Fruit fly (Drosophila melanogaster) whole organism, embryonic: ENCODE data around the gene CG31988.

Experiments
- Ada2b ChIP-seq: fragments of 200-800 bp; sonication (Bioruptor generic); IDR thresholded peaks from 2 replicates; pipeline ENCODE4 v1.3.6; 2022; ENCODE audit warnings: missing biosample characterization, missing genetic modification characterization
- Antp ChIP-seq: fragments of 200-800 bp; sonication (Bioruptor generic); optimal IDR thresholded peaks from 3 replicates; lab custom pipeline; 2016; ENCODE audit warnings: missing biosample characterization, missing genetic modification characterization
- Atf-2 ChIP-seq: fragments of 200-800 bp; sonication (Bioruptor generic); optimal IDR thresholded peaks from 2 replicates; lab custom pipeline; 2016; ENCODE audit warnings: missing biosample characterization, missing genetic modification characterization
- CG10321 ChIP-seq: fragments of 200-800 bp; sonication (Bioruptor generic); IDR thresholded peaks from 2 replicates; pipeline ENCODE4 v1.3.6; 2022; ENCODE audit warnings: missing biosample characterization, missing genetic modification characterization
- CG10654 ChIP-seq: fragments of 200-800 bp; sonication (Bioruptor generic); optimal IDR thresholded peaks from 2 replicates; lab custom pipeline; 2016; ENCODE audit warnings: missing biosample characterization, missing genetic modification characterization
- CG11723 ChIP-seq: fragments of 200-800 bp; sonication (Bioruptor generic); optimal IDR thresholded peaks from 2 replicates; lab custom pipeline; 2017; ENCODE audit warnings: missing biosample characterization, mild to moderate bottlenecking, missing genetic modification characterization
- CG12219 ChIP-seq: fragments of 200-800 bp; sonication (Bioruptor generic); optimal IDR thresholded peaks from 3 replicates; lab custom pipeline; 2018; ENCODE audit warnings: missing biosample characterization, mild to moderate bottlenecking, missing genetic modification characterization
- CG14710 ChIP-seq: fragments of 200-800 bp; sonication (Bioruptor generic); optimal IDR thresholded peaks from 3 replicates; lab custom pipeline; 2019; ENCODE audit warnings: missing biosample characterization, mild to moderate bottlenecking, missing genetic modification characterization, moderate library complexity
- CG1603 ChIP-seq: fragments of 200-800 bp; sonication (Bioruptor generic); optimal IDR thresholded peaks from 2 replicates; lab custom pipeline; 2019; ENCODE audit warnings: missing biosample characterization, mild to moderate bottlenecking, missing genetic modification characterization, moderate library complexity
- CG1647 ChIP-seq: fragments of 200-800 bp; sonication (Bioruptor generic); optimal IDR thresholded peaks from 3 replicates; lab custom pipeline; 2016; ENCODE audit warnings: missing biosample characterization, missing genetic modification characterization
- CG16815 ChIP-seq: fragments of 200-800 bp; sonication (Bioruptor generic); optimal IDR thresholded peaks from 3 replicates; lab custom pipeline; 2017; ENCODE audit warnings: missing biosample characterization, mild to moderate bottlenecking, missing genetic modification characterization
- CG17612 ChIP-seq: fragments of 200-800 bp; sonication (Bioruptor generic); IDR thresholded peaks from 2 replicates; pipeline ENCODE4 v1.3.6; 2022; ENCODE audit warnings: missing biosample characterization, missing genetic modification characterization
- CG18262 ChIP-seq: fragments of 200-800 bp; optimal IDR thresholded peaks from 3 replicates; lab custom pipeline; 2019; ENCODE audit warnings: missing biosample characterization, mild to moderate bottlenecking, missing genetic modification characterization, moderate library complexity
- CG18764 ChIP-seq: fragments of 200-800 bp; sonication (Bioruptor generic); optimal IDR thresholded peaks from 3 replicates; lab custom pipeline; 2016; ENCODE audit warnings: missing biosample characterization, missing genetic modification characterization
- CG2678 ChIP-seq: fragments of 200-800 bp; sonication (Bioruptor generic); optimal IDR thresholded peaks from 3 replicates; lab custom pipeline; 2019; ENCODE audit warnings: missing biosample characterization, mild to moderate bottlenecking, missing genetic modification characterization, moderate library complexity
- CG3163 ChIP-seq: fragments of 200-800 bp; sonication (Bioruptor generic); optimal IDR thresholded peaks from 3 replicates; lab custom pipeline; 2016; ENCODE audit warnings: missing biosample characterization, missing genetic modification characterization
- CG33213 ChIP-seq: fragments of 200-800 bp; sonication (Bioruptor generic); optimal IDR thresholded peaks from 3 replicates; lab custom pipeline; 2016; ENCODE audit warnings: missing biosample characterization, missing genetic modification characterization
- CG42726 ChIP-seq: fragments of 200-800 bp; sonication (Bioruptor generic); IDR thresholded peaks from 2 replicates; pipeline ENCODE4 v1.3.6; 2022; ENCODE audit warnings: missing biosample characterization, missing genetic modification characterization; ENCODE audit not compliant: partially characterized antibody
- CG6272 ChIP-seq: fragments of 200-800 bp; sonication (Bioruptor generic); IDR thresholded peaks from 2 replicates; pipeline ENCODE4 v1.3.6; 2022; ENCODE audit warnings: missing biosample characterization, missing genetic modification characterization
- CG6765 ChIP-seq: fragments of 200-800 bp; sonication (Bioruptor generic); optimal IDR thresholded peaks from 3 replicates; lab custom pipeline; 2017; ENCODE audit warnings: missing biosample characterization, mild to moderate bottlenecking, missing genetic modification characterization
- CG7357 ChIP-seq: fragments of 200-800 bp; sonication (Bioruptor generic); IDR thresholded peaks from 3 replicates; pipeline ENCODE4 v1.3.6; 2022; ENCODE audit warnings: missing biosample characterization, missing genetic modification characterization
- CG8765 ChIP-seq: fragments of 200-800 bp; sonication (Bioruptor generic); IDR thresholded peaks from 2 replicates; pipeline ENCODE4 v1.3.6; 2022; ENCODE audit warnings: missing biosample characterization, missing genetic modification characterization
- Doc3 ChIP-seq: fragments of 200-800 bp; sonication (Bioruptor generic); IDR thresholded peaks from 3 replicates; pipeline ENCODE4 v1.3.6; 2022; ENCODE audit warnings: missing biosample characterization, missing genetic modification characterization; ENCODE audit not compliant: partially characterized antibody
- Fer1 ChIP-seq: fragments of 200-800 bp; sonication (Bioruptor generic); optimal IDR thresholded peaks from 2 replicates; lab custom pipeline; 2017; ENCODE audit warnings: missing biosample characterization, mild to moderate bottlenecking, missing genetic modification characterization
- Gsc ChIP-seq: fragments of 200-800 bp; sonication (Bioruptor generic); IDR thresholded peaks from 2 replicates; pipeline ENCODE4 v1.3.6; 2022; ENCODE audit warnings: missing biosample characterization, missing genetic modification characterization
- Gug ChIP-seq: fragments of 200-800 bp; sonication (Bioruptor generic); IDR thresholded peaks from 4 replicates; pipeline ENCODE4 v1.3.6; 2022; ENCODE audit warnings: missing biosample characterization, missing genetic modification characterization
- HHEX ChIP-seq: fragments of 200-800 bp; sonication (Bioruptor generic); optimal IDR thresholded peaks from 3 replicates; lab custom pipeline; 2017; ENCODE audit warnings: missing biosample characterization, mild to moderate bottlenecking, missing genetic modification characterization, missing genetic modification reagents
- Mad ChIP-seq: fragments of 200-800 bp; sonication (Bioruptor generic); optimal IDR thresholded peaks from 2 replicates; lab custom pipeline; 2016; ENCODE audit warnings: missing biosample characterization, missing genetic modification characterization
- Ravus ChIP-seq: fragments of 200-800 bp; sonication (Bioruptor generic); IDR thresholded peaks from 2 replicates; pipeline ENCODE4 v1.3.6; 2022; ENCODE audit warnings: missing biosample characterization, missing genetic modification characterization
- Rx ChIP-seq: fragments of 200-800 bp; sonication (Bioruptor generic); IDR thresholded peaks from 2 replicates; pipeline ENCODE4 v1.3.6; 2022; ENCODE audit warnings: missing biosample characterization, missing genetic modification characterization
- Side ChIP-seq: fragments of 200-800 bp; sonication (Bioruptor generic); optimal IDR thresholded peaks from 2 replicates; lab custom pipeline; 2016; ENCODE audit warnings: missing biosample characterization, missing genetic modification characterization
- Sry-β ChIP-seq: fragments of 200-800 bp; sonication (Bioruptor generic); optimal IDR thresholded peaks from 2 replicates; lab custom pipeline; 2018; ENCODE audit warnings: missing biosample characterization, mild to moderate bottlenecking, missing genetic modification characterization, moderate library complexity
- Taf1 ChIP-seq: fragments of 200-800 bp; sonication (Bioruptor generic); IDR thresholded peaks from 2 replicates; pipeline ENCODE4 v1.3.6; 2022; ENCODE audit warnings: missing biosample characterization, missing genetic modification characterization
- Xrp1 ChIP-seq: fragments of 200-800 bp; sonication (Bioruptor generic); IDR thresholded peaks from 2 replicates; pipeline ENCODE4 v1.3.6; 2022; ENCODE audit warnings: missing biosample characterization, missing genetic modification characterization
- ap ChIP-seq: fragments of 200-800 bp; sonication (Bioruptor generic); IDR thresholded peaks from 2 replicates; pipeline ENCODE4 v1.3.6; 2022; ENCODE audit warnings: missing biosample characterization, missing genetic modification characterization
- cad ChIP-seq: fragments of >200 bp; optimal IDR thresholded peaks from 2 replicates; lab custom pipeline; 2017; ENCODE audit warnings: missing biosample characterization, missing genetic modification characterization
- chm ChIP-seq: fragments of 200-800 bp; sonication (Bioruptor generic); IDR thresholded peaks from 2 replicates; pipeline ENCODE4 v1.3.6; 2022; ENCODE audit warnings: missing biosample characterization, missing genetic modification characterization
- da ChIP-seq: fragments of 200-800 bp; sonication (Bioruptor generic); optimal IDR thresholded peaks from 2 replicates; lab custom pipeline; 2016; ENCODE audit warnings: missing biosample characterization, missing genetic modification characterization
- dati ChIP-seq: fragments of 200-800 bp; sonication (Bioruptor generic); IDR thresholded peaks from 2 replicates; pipeline ENCODE4 v1.3.6; 2022; ENCODE audit warnings: missing biosample characterization, missing genetic modification characterization
- dm ChIP-seq: fragments of 200-800 bp; sonication (Bioruptor generic); optimal IDR thresholded peaks from 3 replicates; lab custom pipeline; 2016; ENCODE audit warnings: missing biosample characterization, missing genetic modification characterization
- ewg ChIP-seq: fragments of 200-800 bp; sonication (Bioruptor generic); optimal IDR thresholded peaks from 3 replicates; lab custom pipeline; 2017; ENCODE audit warnings: mild to moderate bottlenecking, missing biosample characterization, missing genetic modification reagents, missing genetic modification characterization
- fu2 ChIP-seq: fragments of 200-800 bp; sonication (Bioruptor generic); optimal IDR thresholded peaks from 2 replicates; lab custom pipeline; 2016; ENCODE audit warnings: missing biosample characterization, missing genetic modification characterization
- gro ChIP-seq: fragments of 200-800 bp; sonication (Bioruptor generic); optimal IDR thresholded peaks from 2 replicates; lab custom pipeline; 2016; ENCODE audit warnings: missing biosample characterization, missing genetic modification characterization
- ind ChIP-seq: fragments of 200-800 bp; sonication (Bioruptor generic); optimal IDR thresholded peaks from 3 replicates; lab custom pipeline; 2016; ENCODE audit warnings: missing biosample characterization, missing genetic modification characterization
- lmd ChIP-seq: fragments of 200-800 bp; sonication (Bioruptor generic); IDR thresholded peaks from 2 replicates; pipeline ENCODE4 v1.3.6; 2022; ENCODE audit warnings: missing biosample characterization, missing genetic modification characterization
- nmo ChIP-seq: fragments of 200-800 bp; sonication (Bioruptor generic); optimal IDR thresholded peaks from 2 replicates; lab custom pipeline; 2018; ENCODE audit warnings: missing biosample characterization, mild to moderate bottlenecking, missing genetic modification characterization, moderate library complexity
- pb ChIP-seq: fragments of 200-800 bp; sonication (Bioruptor generic); optimal IDR thresholded peaks from 3 replicates; lab custom pipeline; 2016; ENCODE audit warnings: missing biosample characterization, missing genetic modification characterization
- repo ChIP-seq: fragments of 200-800 bp; sonication (Bioruptor generic); optimal IDR thresholded peaks from 2 replicates; lab custom pipeline; 2016; ENCODE audit warnings: missing biosample characterization, missing genetic modification characterization
- sc ChIP-seq, 3 experiments: fragments of >200 bp in 2 of 3; fragments of 200-800 bp in 1 of 3; sonication (Bioruptor generic) in 1 of 3; optimal IDR thresholded peaks; 2 replicates in 2 of 3; 3 replicates in 1 of 3; lab custom pipeline; 2017; ENCODE audit warnings: mild to moderate bottlenecking in 1 of 3, missing biosample characterization in 1 of 3, missing genetic modification characterization in 1 of 3, missing genetic modification reagents in 1 of 3
- sens ChIP-seq: fragments of 200-800 bp; sonication (Bioruptor generic); peaks from one replicate; lab custom pipeline; 2016; ENCODE audit warnings: missing biosample characterization, missing genetic modification characterization
- shn ChIP-seq: fragments of 200-800 bp; sonication (Bioruptor generic); optimal IDR thresholded peaks from 3 replicates; lab custom pipeline; 2016; ENCODE audit warnings: missing biosample characterization, missing genetic modification characterization
- tin ChIP-seq: fragments of 200-800 bp; sonication (Bioruptor generic); optimal IDR thresholded peaks from 3 replicates; lab custom pipeline; 2016; ENCODE audit warnings: missing biosample characterization, missing genetic modification characterization
- twi ChIP-seq: fragments of 200-800 bp; optimal IDR thresholded peaks from 2 replicates; lab custom pipeline; 2019; ENCODE audit warnings: missing biosample characterization, mild to moderate bottlenecking, missing genetic modification characterization, moderate library complexity

CG31988 gene

DNA sequence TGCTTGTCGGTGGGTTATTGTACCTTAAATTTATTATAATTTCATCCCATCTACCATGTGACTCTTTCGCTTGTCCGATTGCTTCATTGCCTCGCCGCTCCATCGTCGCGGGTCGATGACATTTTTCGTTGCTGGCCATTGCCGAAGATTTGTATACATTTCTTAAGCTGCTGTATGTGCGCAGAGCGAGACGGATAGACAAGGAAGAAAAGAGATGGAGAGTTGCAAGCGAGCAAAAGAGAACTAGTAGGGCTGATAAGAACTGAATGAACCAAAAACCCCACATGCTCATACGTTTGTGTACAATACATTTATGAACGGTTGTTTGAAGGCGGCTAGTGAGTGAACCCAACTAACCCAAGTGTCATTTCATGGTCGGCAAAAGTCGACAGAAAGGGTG is 49.1 kb upstream of the CG31988 start (continued):
- TF ChIP-seq Side (no peak), HHEX (GFP tag; lab: Kevin White, UChicago) (no peak), Ada2b (GFP tag; lab: Robert Waterston, UW) (no peak), CG3163 (peak; percentile 5), Mad (GFP tag; lab: Kevin White, UChicago) (no peak), repo (GFP tag; lab: Kevin White, UChicago) (no peak), CG8765 (GFP tag; lab: Robert Waterston, UW) (no peak), gro (GFP tag; lab: Kevin White, UChicago) (no peak), CG42726 (no peak), ewg (GFP tag; lab: Kevin White, UChicago) (peak; percentile 54), Antp (GFP tag; lab: Kevin White, UChicago) (no peak), Ravus (GFP tag; lab: Robert Waterston, UW) (no peak), Sry-β (GFP tag; lab: Kevin White, UChicago) (no peak), Doc3 (GFP tag; lab: Robert Waterston, UW) (no peak), CG18764 (GFP tag; lab: Kevin White, UChicago) (no peak), CG10654 (no peak), shn (GFP tag; lab: Kevin White, UChicago) (no peak), ap (GFP tag; lab: Robert Waterston, UW) (no peak), CG11723 (GFP tag; lab: Kevin White, UChicago) (no peak), ind (GFP tag; lab: Kevin White, UChicago) (no peak), CG6765 (GFP tag; lab: Kevin White, UChicago) (no peak), CG1603 (tag; lab: Kevin White, UChicago) (peak; percentile 1), nmo (GFP tag; lab: Kevin White, UChicago) (no peak), chm (GFP tag; lab: Robert Waterston, UW) (no peak), CG14710 (tag; lab: Kevin White, UChicago) (no peak), CG16815 (GFP tag; lab: Kevin White, UChicago) (no peak), CG1647 (GFP tag; lab: Kevin White, UChicago) (no peak), twi (peak; percentile 29), cad (GFP tag; lab: Kevin White, UChicago) (no peak), tin (GFP tag; lab: Kevin White, UChicago) (no peak), CG17612 (GFP tag; lab: Robert Waterston, UW) (no peak), CG7357 (no peak), pb (GFP tag; lab: Kevin White, UChicago) (no peak), Gug (GFP tag; lab: Robert Waterston, UW) (no peak), Xrp1 (GFP tag; lab: Robert Waterston, UW) (0 out of 2 replicates have a peak, but pooled peaks have one; percentile 23), fu2 (GFP tag; lab: Kevin White, UChicago) (no peak), sc (optimal IDR thresholded peaks at IDR 0.05; lab: Kevin White, UChicago) (no peak), sc (GFP tag; optimal IDR thresholded peaks at IDR 0.05; lab: Kevin White, UChicago) (no peak), dm (GFP tag; lab: Kevin White, UChicago) (no peak), dati (GFP tag; lab: Robert Waterston, UW) (no peak), CG6272 (GFP tag; lab: Robert Waterston, UW) (no peak), Rx (no peak), CG33213 (GFP tag; lab: Kevin White, UChicago) (no peak), Atf-2 (GFP tag; lab: Kevin White, UChicago) (no peak), Fer1 (GFP tag; lab: Kevin White, UChicago) (no peak), CG2678 (tag; lab: Kevin White, UChicago) (no peak), CG12219 (GFP tag; lab: Kevin White, UChicago) (no peak), CG10321 (GFP tag; lab: Robert Waterston, UW) (peak; percentile 83), sens (GFP tag; lab: Kevin White, UChicago) (peak; percentile 42), da (GFP tag; lab: Kevin White, UChicago) (no peak), CG18262 (tag; lab: Kevin White, UChicago) (no peak), Gsc (GFP tag; lab: Robert Waterston, UW) (no peak), Taf1 (no peak), lmd (GFP tag; lab: Robert Waterston, UW) (no peak)
